Fruit fly (Drosophila melanogaster): Measurements from ENCODE around the gene Idi.

DNA sequence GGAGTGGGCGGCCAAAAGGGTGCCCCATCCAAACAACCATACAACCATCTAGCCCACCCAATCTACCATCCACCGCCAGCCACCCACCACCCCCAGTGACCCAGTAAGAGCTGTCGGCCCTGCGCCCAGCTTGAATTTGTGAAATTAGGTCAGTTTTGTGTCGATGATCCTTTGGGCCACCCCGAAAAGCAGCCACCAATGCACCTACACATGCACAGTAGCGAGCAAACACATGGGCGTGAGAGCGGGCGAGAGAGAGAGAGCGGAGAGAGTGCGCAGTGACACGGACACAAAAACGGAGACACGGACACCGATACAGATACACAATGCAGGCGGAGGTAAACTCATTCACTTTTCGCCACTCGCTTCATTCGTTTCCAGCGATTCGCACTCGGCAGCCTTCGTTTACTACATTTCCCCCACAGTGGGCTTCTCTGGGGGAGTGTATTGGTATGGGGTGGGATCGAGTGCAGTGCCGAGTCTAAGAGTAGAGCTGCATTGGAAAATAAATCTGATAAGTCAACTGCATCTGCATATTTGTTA, 19.2 kb downstream of the Idi start:
- TF ChIP-seq foxo (GFP tag; optimal IDR thresholded peaks at IDR 0.05) (no peak), psq (GFP tag; optimal IDR thresholded peaks at IDR 0.05) (no peak), h (GFP tag; optimal IDR thresholded peaks at IDR 0.05) (no peak), ey (GFP tag; optimal IDR thresholded peaks at IDR 0.05) (no peak), Sp1 (GFP tag; optimal IDR thresholded peaks at IDR 0.05) (no peak), Dfd (GFP tag; optimal IDR thresholded peaks at IDR 0.05) (no peak), rgr (GFP tag; optimal IDR thresholded peaks at IDR 0.05) (no peak), tai (GFP tag; optimal IDR thresholded peaks at IDR 0.05) (no peak), br (GFP tag; optimal IDR thresholded peaks at IDR 0.05) (no peak), dsf (GFP tag; optimal IDR thresholded peaks at IDR 0.05; ENCODE audit: borderline replicate concordance) (no peak), CrebA (GFP tag; optimal IDR thresholded peaks at IDR 0.05; ENCODE audit: borderline replicate concordance) (no peak), Hnf4 (GFP tag; optimal IDR thresholded peaks at IDR 0.05) (no peak), brk (GFP tag; optimal IDR thresholded peaks at IDR 0.05) (no peak)
